Worm (Caenorhabditis elegans): ENCODE results near the gene mca-1.

The mca-1 gene

ce11 chrIV:9624977-9625376, 9.8 kb downstream of the mca-1 start, which contains the start of gene W09C2.10:
Gene W09C2.10 (minus strand): TSS chrIV:9625077.
- TF ChIP-seq F13C5.2 (tag; optimal IDR thresholded peaks at IDR 0.05) (no peak), tbx-11 (GFP tag; IDR thresholded peaks at IDR 0.05) (no peak), ceh-36 (tag; optimal IDR thresholded peaks at IDR 0.05) (no peak), tra-4 (tag; optimal IDR thresholded peaks at IDR 0.05) (no peak), ets-7 (tag; optimal IDR thresholded peaks at IDR 0.05) (no peak), ceh-13 (GFP tag; optimal IDR thresholded peaks at IDR 0.05) (no peak), hmg-4 (GFP tag; optimal IDR thresholded peaks at IDR 0.05) (no peak), hnd-1 (tag; optimal IDR thresholded peaks at IDR 0.05) (no peak), aly-1 (tag; optimal IDR thresholded peaks at IDR 0.05) (no peak), B0310.2 (tag; optimal IDR thresholded peaks at IDR 0.05) (no peak), sea-1 (GFP tag; conservative IDR thresholded peaks at IDR 0.05) (no peak), pes-1 (GFP tag; IDR thresholded peaks at IDR 0.05) (no peak), flt-1 (GFP tag; IDR thresholded peaks at IDR 0.05) (no peak)

ce11 chrIV:9624275-9624674, 10.5 kb downstream of the mca-1 start, which contains the start of gene W09C2.8:
Gene W09C2.8 (minus strand): TSS chrIV:9624375.
- TF ChIP-seq B0310.2 (tag; optimal IDR thresholded peaks at IDR 0.05), result no peak
- no peak for TF ChIP-seq aly-1 (tag; optimal IDR thresholded peaks at IDR 0.05)
- no peak for TF ChIP-seq tbx-11 (GFP tag; IDR thresholded peaks at IDR 0.05)
- no peak for TF ChIP-seq pes-1 (GFP tag; IDR thresholded peaks at IDR 0.05)
- no peak for TF ChIP-seq ets-7 (tag; optimal IDR thresholded peaks at IDR 0.05)
- TF ChIP-seq ceh-13 (GFP tag; optimal IDR thresholded peaks at IDR 0.05), result no peak
- TF ChIP-seq sea-1 (GFP tag; conservative IDR thresholded peaks at IDR 0.05), result no peak
- no peak for TF ChIP-seq hmbx-1 (tag; optimal IDR thresholded peaks at IDR 0.05)
- TF ChIP-seq hnd-1 (tag; optimal IDR thresholded peaks at IDR 0.05), result no peak
- no peak for TF ChIP-seq ama-1 (optimal IDR thresholded peaks at IDR 0.05)
- TF ChIP-seq F13C5.2 (tag; optimal IDR thresholded peaks at IDR 0.05), result no peak

- TF ChIP-seq aly-1 (tag; optimal IDR thresholded peaks at IDR 0.05) (no peak), hmbx-1 (tag; optimal IDR thresholded peaks at IDR 0.05) (no peak), pes-1 (GFP tag; IDR thresholded peaks at IDR 0.05) (no peak), tra-4 (tag; optimal IDR thresholded peaks at IDR 0.05) (no peak), ceh-36 (tag; optimal IDR thresholded peaks at IDR 0.05) (no peak), scrt-1 (GFP tag; IDR thresholded peaks at IDR 0.05) (no peak), F13C5.2 (tag; optimal IDR thresholded peaks at IDR 0.05) (no peak), B0310.2 (tag; optimal IDR thresholded peaks at IDR 0.05) (no peak), flt-1 (GFP tag; IDR thresholded peaks at IDR 0.05) (no peak), tbx-11 (GFP tag; IDR thresholded peaks at IDR 0.05) (no peak), tbx-37 (GFP tag; conservative IDR thresholded peaks at IDR 0.05) (no peak), ets-7 (tag; optimal IDR thresholded peaks at IDR 0.05) (no peak), ceh-13 (GFP tag; optimal IDR thresholded peaks at IDR 0.05) (no peak), ama-1 (optimal IDR thresholded peaks at IDR 0.05) (no peak), sea-1 (GFP tag; conservative IDR thresholded peaks at IDR 0.05) (no peak), hmg-4 (GFP tag; optimal IDR thresholded peaks at IDR 0.05) (no peak), hnd-1 (tag; optimal IDR thresholded peaks at IDR 0.05) (no peak)
These were observed 11.5 kb downstream of the mca-1 start, which contains the start of gene W09C2.9 for ce11 chrIV:9623269-9623668. Gene W09C2.9 (minus strand): TSS chrIV:9623369.

ce11 chrIV:9622272-9622671, 12.5 kb downstream of the mca-1 start, which contains the start of gene W09C2.7:
Gene W09C2.7 (minus strand): TSS chrIV:9622372.
- no peak for TF ChIP-seq hmg-4 (GFP tag; optimal IDR thresholded peaks at IDR 0.05)
- no peak for TF ChIP-seq scrt-1 (GFP tag; IDR thresholded peaks at IDR 0.05)
- no peak for TF ChIP-seq ama-1 (optimal IDR thresholded peaks at IDR 0.05)
- no peak for TF ChIP-seq F13C5.2 (tag; optimal IDR thresholded peaks at IDR 0.05)
- no peak for TF ChIP-seq ets-7 (tag; optimal IDR thresholded peaks at IDR 0.05)
- TF ChIP-seq ceh-13 (GFP tag; optimal IDR thresholded peaks at IDR 0.05), result no peak
- no peak for TF ChIP-seq tbx-11 (GFP tag; IDR thresholded peaks at IDR 0.05)
- no peak for TF ChIP-seq tbx-37 (GFP tag; conservative IDR thresholded peaks at IDR 0.05)
- TF ChIP-seq hnd-1 (tag; optimal IDR thresholded peaks at IDR 0.05), result no peak
- no peak for TF ChIP-seq ceh-36 (tag; optimal IDR thresholded peaks at IDR 0.05)

ce11 chrIV:9618836-9619235, 15.9 kb downstream of the mca-1 start:
- no peak for TF ChIP-seq ama-1 (optimal IDR thresholded peaks at IDR 0.05)
- TF ChIP-seq scrt-1 (GFP tag; IDR thresholded peaks at IDR 0.05), result no peak
- no peak for TF ChIP-seq B0310.2 (tag; optimal IDR thresholded peaks at IDR 0.05)
- no peak for TF ChIP-seq hmg-4 (GFP tag; optimal IDR thresholded peaks at IDR 0.05)
- TF ChIP-seq pes-1 (GFP tag; IDR thresholded peaks at IDR 0.05), result no peak
- TF ChIP-seq ets-7 (tag; optimal IDR thresholded peaks at IDR 0.05), result no peak

ce11 chrIV:9618015-9618414, 16.7 kb downstream of the mca-1 start:
- TF ChIP-seq hmbx-1 (tag; optimal IDR thresholded peaks at IDR 0.05) (no peak), hmg-4 (GFP tag; optimal IDR thresholded peaks at IDR 0.05) (no peak), tbx-37 (GFP tag; conservative IDR thresholded peaks at IDR 0.05) (no peak), flt-1 (GFP tag; IDR thresholded peaks at IDR 0.05) (no peak), tbx-11 (GFP tag; IDR thresholded peaks at IDR 0.05) (no peak), tra-4 (tag; optimal IDR thresholded peaks at IDR 0.05) (no peak), pes-1 (GFP tag; IDR thresholded peaks at IDR 0.05) (no peak), B0310.2 (tag; optimal IDR thresholded peaks at IDR 0.05) (no peak)

ce11 chrIV:9617358-9617757, 17.4 kb downstream of the mca-1 start:
- no peak for TF ChIP-seq ceh-13 (GFP tag; optimal IDR thresholded peaks at IDR 0.05)
- TF ChIP-seq ceh-36 (tag; optimal IDR thresholded peaks at IDR 0.05), result no peak
- TF ChIP-seq tra-4 (tag; optimal IDR thresholded peaks at IDR 0.05), result no peak
- TF ChIP-seq B0310.2 (tag; optimal IDR thresholded peaks at IDR 0.05), result no peak
- TF ChIP-seq aly-1 (tag; optimal IDR thresholded peaks at IDR 0.05), result no peak
- TF ChIP-seq ets-7 (tag; optimal IDR thresholded peaks at IDR 0.05), result no peak
- no peak for TF ChIP-seq pes-1 (GFP tag; IDR thresholded peaks at IDR 0.05)
- TF ChIP-seq ama-1 (optimal IDR thresholded peaks at IDR 0.05), result no peak
- no peak for TF ChIP-seq sea-1 (GFP tag; conservative IDR thresholded peaks at IDR 0.05)
- TF ChIP-seq hmg-4 (GFP tag; optimal IDR thresholded peaks at IDR 0.05), result no peak
- TF ChIP-seq F13C5.2 (tag; optimal IDR thresholded peaks at IDR 0.05), result no peak
- no peak for TF ChIP-seq hmbx-1 (tag; optimal IDR thresholded peaks at IDR 0.05)
- TF ChIP-seq tbx-11 (GFP tag; IDR thresholded peaks at IDR 0.05), result no peak
- TF ChIP-seq hnd-1 (tag; optimal IDR thresholded peaks at IDR 0.05), result no peak
- no peak for TF ChIP-seq scrt-1 (GFP tag; IDR thresholded peaks at IDR 0.05)
- TF ChIP-seq flt-1 (GFP tag; IDR thresholded peaks at IDR 0.05), result no peak
- TF ChIP-seq tbx-37 (GFP tag; conservative IDR thresholded peaks at IDR 0.05), result no peak

Data from whole organism, early embryonic.